Worm (Caenorhabditis elegans): Measurements from ENCODE around the gene T02G5.3.
"Not testable (repeated sequence)": the region's sequence is repeated elsewhere in the genome, so short reads cannot be mapped to it uniquely, and the experiment has no call there.

T02G5.3 gene

DNA sequence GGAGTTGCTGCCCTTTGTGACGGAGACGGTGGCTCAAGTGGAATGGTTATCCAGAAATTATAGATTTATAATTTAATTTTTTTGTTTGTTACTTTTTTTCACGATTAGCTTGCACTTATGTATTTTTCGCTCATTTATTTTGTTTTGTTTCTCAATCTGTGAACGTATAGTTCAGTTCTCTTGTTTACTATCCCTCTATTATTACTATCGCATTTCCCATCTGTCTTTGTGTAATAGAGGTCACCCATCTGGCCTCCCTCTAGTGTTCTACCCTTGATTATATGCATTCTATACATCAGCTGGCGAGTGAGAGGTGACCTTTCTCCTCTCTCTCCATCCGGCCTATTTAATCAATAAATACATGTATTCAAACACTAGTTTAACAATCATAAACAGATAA lies 9.2 kb upstream of the T02G5.3 start, which contains the start of the genes T02G5.14 and T02G5.15:
Gene T02G5.14, plus strand, starts transcription at position 301 of the 400 bp plus-strand sequence.
Gene T02G5.15, plus strand, starts transcription at position 301 of the 400 bp plus-strand sequence.
- not testable (repeated sequence) for TF ChIP-seq lin-11, nhr-23, gmeb-1 (tag; optimal IDR thresholded peaks at IDR 0.05)

DNA sequence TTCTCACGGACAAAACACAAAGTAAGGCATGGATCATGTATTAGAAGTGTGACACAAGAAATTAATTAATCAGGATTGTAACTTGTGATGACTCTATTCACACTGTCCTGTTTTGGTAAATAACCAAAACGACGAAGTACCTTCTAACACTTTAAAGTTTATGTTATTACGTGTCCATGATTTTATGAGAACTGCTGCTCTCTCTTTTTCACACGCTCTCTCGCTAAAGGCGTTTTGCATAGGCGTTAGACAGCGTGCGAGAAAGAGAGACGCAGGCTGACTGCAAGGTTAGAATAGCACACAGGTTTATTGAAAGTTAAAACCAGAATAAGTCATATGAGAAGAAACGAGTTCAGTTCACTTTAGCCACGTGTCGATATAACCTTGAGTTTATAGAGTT lies 3.1 kb upstream of the T02G5.3 start:
- TF ChIP-seq sma-9 (GFP tag; optimal IDR thresholded peaks at IDR 0.05) (peak; percentile 26), sma-9 (tag; optimal IDR thresholded peaks at IDR 0.05) (no peak), nhr-10 (tag; optimal IDR thresholded peaks at IDR 0.05) (no peak), nhr-25 (tag; optimal IDR thresholded peaks at IDR 0.05) (peak; percentile 47), C34F6.9 (tag; optimal IDR thresholded peaks at IDR 0.05) (peak; percentile 23), lin-13 (GFP tag; optimal IDR thresholded peaks at IDR 0.05) (no peak), nhr-129 (tag; optimal IDR thresholded peaks at IDR 0.05) (peak; percentile 73), F13H6.1 (tag; optimal IDR thresholded peaks at IDR 0.05) (no peak), ztf-4 (tag; optimal IDR thresholded peaks at IDR 0.05) (no peak), ceh-16 (tag; optimal IDR thresholded peaks at IDR 0.05) (peak; percentile 4), ceh-82 (tag; optimal IDR thresholded peaks at IDR 0.05) (no peak), fos-1 (tag; optimal IDR thresholded peaks at IDR 0.05) (no peak), blmp-1 (tag; optimal IDR thresholded peaks at IDR 0.05; ENCODE audit: insufficient read depth) (no peak), unc-55 (GFP tag; optimal IDR thresholded peaks at IDR 0.05) (no peak), crh-2 (tag; optimal IDR thresholded peaks at IDR 0.05) (peak; percentile 26), lsy-2 (tag; optimal IDR thresholded peaks at IDR 0.05) (peak in 1 of 2 experiments; percentile 1)

- TF ChIP-seq unc-62 (GFP tag; optimal IDR thresholded peaks at IDR 0.05) (no peak), lin-39 (tag; optimal IDR thresholded peaks at IDR 0.05) (no peak), nhr-25 (tag; optimal IDR thresholded peaks at IDR 0.05) (no peak), mab-5 (tag; optimal IDR thresholded peaks at IDR 0.05) (no peak), lsy-2 (tag; optimal IDR thresholded peaks at IDR 0.05) (no peak), aly-2 (tag; optimal IDR thresholded peaks at IDR 0.05) (no peak), crh-2 (tag; optimal IDR thresholded peaks at IDR 0.05) (no peak)
These were observed 2.3 kb upstream of the T02G5.3 start for ce11 chrII:7090852-7091251.

ce11 chrII:7095970-7096369 lies 2.8 kb downstream of the T02G5.3 start:
- TF ChIP-seq ceh-82 (tag; optimal IDR thresholded peaks at IDR 0.05) (no peak), unc-55 (GFP tag; optimal IDR thresholded peaks at IDR 0.05) (no peak), mbf-1 (tag; optimal IDR thresholded peaks at IDR 0.05) (no peak), nhr-77 (tag; optimal IDR thresholded peaks at IDR 0.05) (no peak), aly-2 (tag; optimal IDR thresholded peaks at IDR 0.05) (no peak), dmd-4 (tag; optimal IDR thresholded peaks at IDR 0.05) (no peak), sma-3 (GFP tag; optimal IDR thresholded peaks at IDR 0.05) (no peak), elt-1 (tag; optimal IDR thresholded peaks at IDR 0.05) (no peak), alr-1 (tag; optimal IDR thresholded peaks at IDR 0.05) (no peak), fos-1 (tag; optimal IDR thresholded peaks at IDR 0.05) (no peak), R02D3.7 (tag; optimal IDR thresholded peaks at IDR 0.05) (no peak), zag-1 (tag; optimal IDR thresholded peaks at IDR 0.05) (no peak), gmeb-1 (tag; optimal IDR thresholded peaks at IDR 0.05) (no peak), mdl-1 (tag; optimal IDR thresholded peaks at IDR 0.05) (no peak), nhr-12 (tag; optimal IDR thresholded peaks at IDR 0.05) (no peak), ztf-1 (GFP tag; conservative IDR thresholded peaks at IDR 0.05) (no peak), lsy-2 (tag; optimal IDR thresholded peaks at IDR 0.05) (no peak)

- TF ChIP-seq ceh-16 (tag; optimal IDR thresholded peaks at IDR 0.05) (no peak), dmd-4 (tag; optimal IDR thresholded peaks at IDR 0.05) (no peak), blmp-1 (tag; optimal IDR thresholded peaks at IDR 0.05; ENCODE audit: insufficient read depth) (no peak), egl-27 (tag; optimal IDR thresholded peaks at IDR 0.05) (no peak), nhr-12 (tag; optimal IDR thresholded peaks at IDR 0.05) (no peak), nhr-21 (tag; optimal IDR thresholded peaks at IDR 0.05) (no peak), elt-3 (tag; optimal IDR thresholded peaks at IDR 0.05) (no peak), peb-1 (tag; optimal IDR thresholded peaks at IDR 0.05) (no peak), nhr-77 (tag; optimal IDR thresholded peaks at IDR 0.05) (no peak), nhr-10 (tag; optimal IDR thresholded peaks at IDR 0.05) (no peak), nhr-129 (tag; optimal IDR thresholded peaks at IDR 0.05) (no peak), unc-62 (GFP tag; optimal IDR thresholded peaks at IDR 0.05) (no peak), ztf-4 (tag; optimal IDR thresholded peaks at IDR 0.05) (no peak), skn-1 (tag; optimal IDR thresholded peaks at IDR 0.05) (no peak), nhr-25 (tag; optimal IDR thresholded peaks at IDR 0.05) (no peak)
These were observed 5.4 kb downstream of the T02G5.3 start, which contains the start of gene mct-5 for ce11 chrII:7098578-7098977. Gene mct-5 (minus strand): TSS chrII:7098593.
